Worm (Caenorhabditis elegans): ENCODE data around the gene F23B12.7.

ce11 chrV:14476680-14477079, 27.2 kb downstream of the F23B12.7 start, which contains the start of gene clec-54:
- TF ChIP-seq dmd-4 (tag; optimal IDR thresholded peaks at IDR 0.05) (no peak), snpc-4 (tag; optimal IDR thresholded peaks at IDR 0.05) (no peak), ama-1 (optimal IDR thresholded peaks at IDR 0.05) (no peak), nhr-129 (tag; optimal IDR thresholded peaks at IDR 0.05) (no peak), ztf-11 (tag; optimal IDR thresholded peaks at IDR 0.05) (no peak), Y55F3AM.14 (GFP tag; optimal IDR thresholded peaks at IDR 0.05) (no peak), mab-5 (tag; optimal IDR thresholded peaks at IDR 0.05) (no peak), mdl-1 (tag; optimal IDR thresholded peaks at IDR 0.05) (no peak)
